Worm (Caenorhabditis elegans) whole organism, L1 larva: Measurements from ENCODE around the gene F07C3.2.

Source experiments
- C16A3.4 ChIP-seq: fragments of 150-350 bp; optimal IDR thresholded peaks from 2 replicates; lab custom pipeline; 2014; ENCODE audit warnings: missing biosample characterization, missing genetic modification characterization
- Y116A8C.19 ChIP-seq: sonication (generic microtip); optimal IDR thresholded peaks from 2 replicates; lab custom pipeline; 2016; ENCODE audit warnings: missing compliant biosample characterization, missing genetic modification characterization, borderline replicate concordance
- aha-1 ChIP-seq: fragments of 150-350 bp; optimal IDR thresholded peaks from 2 replicates; lab custom pipeline; 2014; ENCODE audit warnings: missing biosample characterization, missing genetic modification characterization
- alr-1 ChIP-seq: fragments of 200-800 bp; sonication (Bioruptor generic); optimal IDR thresholded peaks from 2 replicates; lab custom pipeline; 2018; ENCODE audit warnings: borderline replicate concordance, mild to moderate bottlenecking, missing genetic modification characterization, missing compliant biosample characterization
- blmp-1 ChIP-seq: fragments of 150-350 bp; optimal IDR thresholded peaks from 2 replicates; lab custom pipeline; 2014; ENCODE audit warnings: missing biosample characterization, missing genetic modification characterization
- ceh-82 ChIP-seq, 3 experiments: fragments of 150-350 bp in 1 of 3; sonication (generic microtip) in 2 of 3; optimal IDR thresholded peaks; 2 replicates each; lab custom pipeline; 2014 to 2017; ENCODE audit warnings: missing biosample characterization in 3 of 3, missing genetic modification characterization in 3 of 3
- ceh-88 ChIP-seq: fragments of 200-800 bp; sonication (Bioruptor generic); IDR thresholded peaks from 2 replicates; pipeline ENCODE4 v1.3.6; 2022; ENCODE audit warnings: missing genetic modification characterization, missing compliant biosample characterization
- ceh-90 ChIP-seq: sonication (generic microtip); optimal IDR thresholded peaks from 2 replicates; lab custom pipeline; 2016; ENCODE audit warnings: missing genetic modification characterization, missing compliant biosample characterization
- ces-1 ChIP-seq: fragments of 150-350 bp; optimal IDR thresholded peaks from 2 replicates; lab custom pipeline; 2014; ENCODE audit warnings: missing biosample characterization, missing genetic modification reagents, missing genetic modification characterization
- dsc-1 ChIP-seq: sonication (generic microtip); optimal IDR thresholded peaks from 2 replicates; lab custom pipeline; 2016; ENCODE audit warnings: mild to moderate bottlenecking, missing genetic modification characterization, missing compliant biosample characterization
- efl-1 ChIP-seq, 4 experiments: fragments of 150-350 bp; optimal IDR thresholded peaks in 3 of 4; peaks in 1 of 4; 1 replicate in 1 of 4; 2 replicates in 3 of 4; lab custom pipeline; 2014; ENCODE audit warnings: missing biosample characterization in 2 of 4, missing genetic modification characterization in 2 of 4, missing genetic modification reagents in 2 of 4
- efl-3 ChIP-seq: fragments of 200-800 bp; sonication (Bioruptor generic); optimal IDR thresholded peaks from 2 replicates; lab custom pipeline; 2018; ENCODE audit warnings: mild to moderate bottlenecking, missing genetic modification characterization, missing compliant biosample characterization
- egl-27 ChIP-seq, 2 experiments: fragments of 150-350 bp in 1 of 2; sonication (generic microtip); optimal IDR thresholded peaks; 3 replicates each; lab custom pipeline; 2017 to 2018; ENCODE audit warnings: missing biosample characterization in 2 of 2, missing genetic modification characterization in 2 of 2, missing genetic modification reagents in 2 of 2
- elt-3 ChIP-seq, 6 experiments: fragments of 150-350 bp in 1 of 6; sonication (generic microtip); optimal IDR thresholded peaks; 2 replicates each; lab custom pipeline; 2017 to 2018; ENCODE audit warnings: missing biosample characterization in 6 of 6, missing genetic modification characterization in 6 of 6, inconsistent platforms in 1 of 6
- fkh-4 ChIP-seq: sonication (generic microtip); optimal IDR thresholded peaks from 2 replicates; lab custom pipeline; 2016; ENCODE audit warnings: missing compliant biosample characterization, missing genetic modification characterization, borderline replicate concordance
- fkh-8 ChIP-seq: sonication (generic microtip); optimal IDR thresholded peaks from 2 replicates; lab custom pipeline; 2016; ENCODE audit warnings: mild to moderate bottlenecking, missing genetic modification characterization, missing compliant biosample characterization
- fos-1 ChIP-seq: fragments of 150-350 bp; optimal IDR thresholded peaks from 2 replicates; lab custom pipeline; 2014; ENCODE audit warnings: missing biosample characterization, missing genetic modification characterization
- hlh-17 ChIP-seq: fragments of 200-800 bp; sonication (Bioruptor generic); optimal IDR thresholded peaks from 2 replicates; lab custom pipeline; 2018; ENCODE audit warnings: missing genetic modification characterization, mild to moderate bottlenecking, missing compliant biosample characterization, moderate library complexity, borderline replicate concordance
- hlh-4 ChIP-seq: sonication (generic microtip); optimal IDR thresholded peaks from 2 replicates; lab custom pipeline; 2016; ENCODE audit warnings: mild to moderate bottlenecking, missing genetic modification characterization, missing compliant biosample characterization
- irx-1 ChIP-seq: sonication (generic microtip); optimal IDR thresholded peaks from 2 replicates; lab custom pipeline; 2016; ENCODE audit warnings: missing genetic modification characterization, missing compliant biosample characterization
- isw-1 ChIP-seq: fragments of 200-800 bp; sonication (Bioruptor generic); IDR thresholded peaks from 2 replicates; pipeline ENCODE4 v1.3.6; 2022; ENCODE audit warnings: missing genetic modification characterization, missing compliant biosample characterization
- jun-1 ChIP-seq: fragments of 150-350 bp; optimal IDR thresholded peaks from 2 replicates; lab custom pipeline; 2014; ENCODE audit warnings: missing biosample characterization, missing genetic modification reagents, missing genetic modification characterization
- lin-13 ChIP-seq: fragments of 150-350 bp; optimal IDR thresholded peaks from 2 replicates; lab custom pipeline; 2014; ENCODE audit warnings: missing biosample characterization, missing genetic modification reagents, missing genetic modification characterization
- lin-14 ChIP-seq: fragments of 200-800 bp; sonication (Bioruptor generic); optimal IDR thresholded peaks from 2 replicates; lab custom pipeline; 2018; ENCODE audit warnings: mild to moderate bottlenecking, missing genetic modification characterization, moderate library complexity, missing compliant biosample characterization
- lin-15B ChIP-seq: fragments of 150-350 bp; sonication (generic microtip); optimal IDR thresholded peaks from 3 replicates; lab custom pipeline; 2014; ENCODE audit warnings: missing biosample characterization, missing genetic modification characterization
- lir-3 ChIP-seq: sonication (generic microtip); optimal IDR thresholded peaks from 2 replicates; lab custom pipeline; 2016; ENCODE audit warnings: mild to moderate bottlenecking, missing genetic modification characterization, moderate library complexity, missing compliant biosample characterization; ENCODE audit not compliant: poor library complexity
- mef-2 ChIP-seq: fragments of 150-350 bp; optimal IDR thresholded peaks from 2 replicates; lab custom pipeline; 2014; ENCODE audit warnings: missing biosample characterization, missing genetic modification characterization
- nhr-11 ChIP-seq: fragments of 150-350 bp; optimal IDR thresholded peaks from 2 replicates; lab custom pipeline; 2014; ENCODE audit warnings: missing biosample characterization, missing genetic modification characterization
- nhr-19 ChIP-seq: fragments of 200-800 bp; sonication (Bioruptor generic); conservative IDR thresholded peaks from 2 replicates; pipeline ENCODE4 v1.3.6; 2022; ENCODE audit warnings: missing genetic modification characterization, missing compliant biosample characterization
- nhr-20 ChIP-seq: sonication (generic microtip); optimal IDR thresholded peaks from 2 replicates; lab custom pipeline; 2016; ENCODE audit warnings: mild to moderate bottlenecking, missing genetic modification characterization, missing compliant biosample characterization
- nhr-47 ChIP-seq: sonication (generic microtip); optimal IDR thresholded peaks from 2 replicates; lab custom pipeline; 2016; ENCODE audit warnings: mild to moderate bottlenecking, missing genetic modification characterization, moderate library complexity, missing compliant biosample characterization
- nhr-71 ChIP-seq: sonication (generic microtip); optimal IDR thresholded peaks from 2 replicates; lab custom pipeline; 2016; ENCODE audit warnings: mild to moderate bottlenecking, missing genetic modification characterization, moderate library complexity, missing compliant biosample characterization
- nhr-84 ChIP-seq: sonication (generic microtip); optimal IDR thresholded peaks from 2 replicates; lab custom pipeline; 2017; ENCODE audit warnings: missing biosample characterization, missing genetic modification characterization
- nhr-85 ChIP-seq: sonication (generic microtip); peaks from one replicate; lab custom pipeline; 2016; ENCODE audit warnings: missing genetic modification characterization, inconsistent platforms, missing compliant biosample characterization
- pax-3 ChIP-seq: fragments of 200-800 bp; sonication (Bioruptor generic); optimal IDR thresholded peaks from 2 replicates; lab custom pipeline; 2018; ENCODE audit warnings: mild to moderate bottlenecking, missing genetic modification characterization, moderate library complexity, missing compliant biosample characterization
- rnt-1 ChIP-seq: sonication (generic microtip); optimal IDR thresholded peaks from 2 replicates; lab custom pipeline; 2016; ENCODE audit warnings: mild to moderate bottlenecking, missing genetic modification characterization, moderate library complexity, missing compliant biosample characterization
- snpc-4 ChIP-seq: fragments of 150-350 bp; optimal IDR thresholded peaks from 2 replicates; lab custom pipeline; 2014; ENCODE audit warnings: missing biosample characterization, missing genetic modification characterization
- snu-23 ChIP-seq: sonication (generic microtip); optimal IDR thresholded peaks from 2 replicates; lab custom pipeline; 2016; ENCODE audit warnings: missing genetic modification characterization, missing compliant biosample characterization
- sox-4 ChIP-seq: sonication (generic microtip); optimal IDR thresholded peaks from 2 replicates; lab custom pipeline; 2016; ENCODE audit warnings: missing genetic modification characterization, missing compliant biosample characterization
- sptf-1 ChIP-seq: fragments of 150-350 bp; optimal IDR thresholded peaks from 2 replicates; lab custom pipeline; 2014; ENCODE audit warnings: missing biosample characterization, missing genetic modification characterization
- unc-130 ChIP-seq: fragments of 150-350 bp; optimal IDR thresholded peaks from 2 replicates; lab custom pipeline; 2017; ENCODE audit warnings: missing biosample characterization, missing genetic modification characterization, inconsistent platforms
- unc-62 ChIP-seq: fragments of 150-350 bp; optimal IDR thresholded peaks from 2 replicates; lab custom pipeline; 2014; ENCODE audit warnings: missing biosample characterization, missing genetic modification reagents, missing genetic modification characterization
- unc-86 ChIP-seq: sonication (generic microtip); optimal IDR thresholded peaks from 2 replicates; lab custom pipeline; 2016; ENCODE audit warnings: missing genetic modification characterization, missing compliant biosample characterization
- unc-98 ChIP-seq: fragments of 200-800 bp; sonication (Bioruptor generic); IDR thresholded peaks from 2 replicates; pipeline ENCODE4 v1.3.6; 2022; ENCODE audit warnings: missing genetic modification characterization, missing compliant biosample characterization
- vab-15 ChIP-seq: sonication (generic microtip); optimal IDR thresholded peaks from 2 replicates; lab custom pipeline; 2017; ENCODE audit warnings: missing genotype, mild to moderate bottlenecking, missing genetic modification characterization, missing compliant biosample characterization
- zag-1 ChIP-seq: fragments of 150-350 bp; optimal IDR thresholded peaks from 2 replicates; lab custom pipeline; 2014; ENCODE audit warnings: missing biosample characterization, missing genetic modification characterization
- ztf-11 ChIP-seq, 2 experiments: sonication (generic microtip); optimal IDR thresholded peaks; 2 replicates each; lab custom pipeline; 2016 to 2017; ENCODE audit warnings: missing genetic modification characterization in 2 of 2, missing biosample characterization in 1 of 2, missing compliant biosample characterization in 1 of 2
- ztf-4 ChIP-seq: fragments of 150-350 bp; optimal IDR thresholded peaks from 2 replicates; lab custom pipeline; 2014; ENCODE audit warnings: missing biosample characterization, missing genetic modification characterization

The F07C3.2 gene

DNA sequence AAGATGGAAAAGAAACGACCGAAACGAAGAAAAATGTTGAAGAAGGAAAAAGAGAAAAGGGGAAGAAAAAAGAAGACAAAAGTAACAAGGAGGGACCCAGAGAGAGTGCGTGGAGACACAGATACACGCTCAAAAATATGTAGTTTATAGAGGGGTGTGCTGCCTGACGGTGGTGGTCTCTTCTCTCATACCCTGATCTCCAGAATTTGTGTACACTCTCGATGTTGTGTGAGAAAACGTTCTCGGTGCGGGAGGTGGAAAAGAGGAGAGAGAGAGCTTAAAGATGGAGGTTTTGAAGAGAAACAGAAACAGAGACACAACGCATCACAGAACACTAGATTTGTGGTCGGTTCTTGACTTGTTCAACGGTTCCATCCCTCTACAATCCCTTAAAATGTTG, 47.7 kb downstream of the F07C3.2 start (continued):
- TF ChIP-seq ceh-82 (tag; optimal IDR thresholded peaks at IDR 0.05; lab: Kevin White, UChicago) (peak; percentile 15 to 83 (median 66)), Y116A8C.19 (tag; lab: Kevin White, UChicago) (no peak), ces-1 (no peak), lir-3 (tag; lab: Kevin White, UChicago) (no peak), aha-1 (tag; lab: Kevin White, UChicago) (no peak), lin-15B (tag; lab: Kevin White, UChicago) (no peak), hlh-17 (GFP tag; lab: Kevin White, UChicago) (no peak), nhr-19 (peak; percentile 67), vab-15 (tag; lab: Kevin White, UChicago) (no peak), nhr-84 (no peak), dsc-1 (tag; lab: Kevin White, UChicago) (peak; percentile 42), hlh-4 (no peak), unc-130 (tag; lab: Kevin White, UChicago) (no peak), lin-13 (peak; percentile 9), efl-3 (GFP tag; lab: Kevin White, UChicago) (no peak), ceh-90 (tag; lab: Kevin White, UChicago) (no peak), mef-2 (tag; lab: Kevin White, UChicago) (no peak), C16A3.4 (tag; lab: Kevin White, UChicago) (peak; percentile 36), efl-1 (optimal IDR thresholded peaks at IDR 0.05; lab: Kevin White, UChicago) (peak; percentile 48 to 70), efl-1 (GFP tag; optimal IDR thresholded peaks at IDR 0.05 in 1 of 2; lab: Kevin White, UChicago) (peak; percentile 35 to 69), blmp-1 (peak; percentile 4), ztf-11 (tag; optimal IDR thresholded peaks at IDR 0.05; lab: Kevin White, UChicago) (no peak), snpc-4 (tag; lab: Kevin White, UChicago) (peak; percentile 60), unc-98 (GFP tag; lab: Robert Waterston, UW) (no peak), nhr-20 (tag; lab: Kevin White, UChicago) (peak; percentile 81), ceh-88 (no peak), nhr-47 (tag; lab: Kevin White, UChicago) (peak; percentile 65), irx-1 (tag; lab: Kevin White, UChicago) (peak; percentile 39), nhr-11 (tag; lab: Kevin White, UChicago) (no peak), unc-62 (GFP tag; lab: Kevin White, UChicago) (no peak), isw-1 (GFP tag; lab: Robert Waterston, UW) (peak; percentile 49), jun-1 (tag; lab: Kevin White, UChicago) (peak; percentile 61)

DNA sequence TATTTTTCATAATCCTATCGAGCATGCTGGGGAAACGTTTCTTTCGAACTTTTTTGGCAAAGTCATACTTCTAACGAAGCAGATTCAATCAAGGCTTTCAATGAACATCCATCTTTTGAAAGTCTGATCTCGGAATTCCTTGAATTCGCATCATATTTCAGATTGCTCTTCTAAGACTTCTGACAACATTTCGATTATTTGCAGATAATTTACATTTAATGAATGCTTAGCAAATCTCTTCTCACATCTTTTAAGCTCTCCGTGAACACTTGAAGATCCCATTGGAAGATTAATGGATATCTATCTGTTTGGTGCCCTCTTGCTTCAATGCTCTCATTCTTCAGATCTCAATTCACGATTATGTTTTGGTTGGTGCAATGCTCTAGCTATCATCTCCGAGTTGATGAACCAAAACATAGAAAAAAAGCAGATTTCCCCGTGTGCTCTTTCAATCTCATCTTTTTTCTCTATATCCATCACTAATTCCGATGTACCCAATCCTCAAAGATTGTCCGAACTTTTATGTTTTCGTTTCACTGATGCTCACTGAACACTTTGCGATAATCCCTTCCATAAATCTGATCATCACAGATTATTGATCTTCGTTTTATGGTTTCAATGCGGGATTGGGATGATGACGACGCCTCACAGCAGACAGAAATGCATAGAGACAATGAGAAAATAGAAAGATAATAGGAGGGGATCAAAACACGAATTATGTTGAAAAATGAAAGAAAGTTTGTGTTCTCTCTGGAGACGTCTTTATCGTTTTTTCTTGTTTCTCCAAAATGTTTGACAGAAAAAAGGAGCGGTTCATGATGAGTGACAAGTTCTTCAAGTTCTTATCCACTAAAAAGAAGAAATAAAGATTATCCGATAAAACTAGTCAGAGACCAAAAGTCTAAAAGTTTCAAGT, 48.5 kb downstream of the F07C3.2 start:
- no peak for TF ChIP-seq zag-1 (tag; lab: Kevin White, UChicago)
- no peak for TF ChIP-seq nhr-47 (tag; lab: Kevin White, UChicago)
- no peak for TF ChIP-seq pax-3 (tag; lab: Kevin White, UChicago)
- TF ChIP-seq unc-98 (GFP tag; lab: Robert Waterston, UW), result no peak
- TF ChIP-seq lin-14, result peak; percentile 37
- peak; percentile 6 for TF ChIP-seq fkh-8
- peak; percentile 15 for TF ChIP-seq snu-23
- TF ChIP-seq nhr-85, result peak; percentile 75
- TF ChIP-seq alr-1 (tag; lab: Kevin White, UChicago), result no peak
- TF ChIP-seq elt-3 (tag; optimal IDR thresholded peaks at IDR 0.05; lab: Kevin White, UChicago), result peak in 1 of 6 experiments; percentile 48
- no peak for TF ChIP-seq fkh-4 (tag; lab: Kevin White, UChicago)
- TF ChIP-seq nhr-19, result no peak
- no peak for TF ChIP-seq fos-1 (tag; lab: Kevin White, UChicago)
- TF ChIP-seq sox-4, result peak; percentile 55
- no peak for TF ChIP-seq unc-86 (tag; lab: Kevin White, UChicago)
- peak; percentile 44 for TF ChIP-seq rnt-1
- TF ChIP-seq efl-1 (optimal IDR thresholded peaks at IDR 0.05; lab: Kevin White, UChicago), result no peak
- TF ChIP-seq efl-1 (GFP tag; optimal IDR thresholded peaks at IDR 0.05 in 1 of 2; lab: Kevin White, UChicago), result peak in 1 of 2 experiments; percentile 91
- peak; percentile 19 for TF ChIP-seq nhr-20 (tag; lab: Kevin White, UChicago)
- peak; percentile 68 for TF ChIP-seq nhr-71 (tag; lab: Kevin White, UChicago)
- no peak for TF ChIP-seq ceh-88
- TF ChIP-seq dsc-1 (tag; lab: Kevin White, UChicago), result peak; percentile 68
- no peak for TF ChIP-seq sptf-1 (tag; lab: Kevin White, UChicago)
- TF ChIP-seq ztf-4 (tag; lab: Kevin White, UChicago), result no peak
- no peak for TF ChIP-seq ceh-90 (tag; lab: Kevin White, UChicago)
- no peak for TF ChIP-seq egl-27 (tag; optimal IDR thresholded peaks at IDR 0.05; lab: Kevin White, UChicago)
